Fruit fly (Drosophila melanogaster) whole organism, embryonic: ENCODE results near the gene Ilk.

ENCODE experiments used
- Atf6 ChIP-seq: fragments of 200-800 bp; sonication (Bioruptor generic); IDR thresholded peaks from 2 replicates; pipeline ENCODE4 v1.3.6; 2022; ENCODE audit warnings: missing biosample characterization, missing genetic modification characterization
- Bgb ChIP-seq: fragments of 200-800 bp; sonication (Bioruptor generic); IDR thresholded peaks from 2 replicates; pipeline ENCODE4 v1.3.6; 2022; ENCODE audit warnings: missing biosample characterization, missing genetic modification characterization; ENCODE audit not compliant: partially characterized antibody
- Bteb2 ChIP-seq: fragments of 200-800 bp; sonication (Bioruptor generic); optimal IDR thresholded peaks from 2 replicates; lab custom pipeline; 2016; ENCODE audit warnings: missing biosample characterization, missing genetic modification characterization
- CG14441 ChIP-seq: fragments of 200-800 bp; sonication (Bioruptor generic); IDR thresholded peaks from 2 replicates; pipeline ENCODE4 v1.3.6; 2022; ENCODE audit warnings: missing biosample characterization, missing genetic modification characterization
- CG14860 ChIP-seq: fragments of 200-800 bp; sonication (Bioruptor generic); IDR thresholded peaks from 3 replicates; pipeline ENCODE4 v1.3.6; 2022; ENCODE audit warnings: missing biosample characterization, missing genetic modification characterization; ENCODE audit not compliant: partially characterized antibody
- CG1603 ChIP-seq: fragments of 200-800 bp; sonication (Bioruptor generic); optimal IDR thresholded peaks from 2 replicates; lab custom pipeline; 2019; ENCODE audit warnings: missing biosample characterization, mild to moderate bottlenecking, missing genetic modification characterization, moderate library complexity
- CG16813 ChIP-seq: fragments of 200-800 bp; sonication (Bioruptor generic); IDR thresholded peaks from 3 replicates; pipeline ENCODE4 v1.3.6; 2022; ENCODE audit warnings: missing biosample characterization, missing genetic modification characterization; ENCODE audit not compliant: partially characterized antibody
- CG2120 ChIP-seq: fragments of 200-800 bp; sonication (Bioruptor generic); optimal IDR thresholded peaks from 3 replicates; lab custom pipeline; 2016; ENCODE audit warnings: missing biosample characterization, missing genetic modification characterization
- CG2875 ChIP-seq: fragments of 200-800 bp; sonication (Bioruptor generic); optimal IDR thresholded peaks from 2 replicates; lab custom pipeline; 2017; ENCODE audit warnings: missing biosample characterization, mild to moderate bottlenecking, missing genetic modification characterization, missing genetic modification reagents
- CG31388 ChIP-seq: fragments of 200-800 bp; sonication (Bioruptor generic); optimal IDR thresholded peaks from 2 replicates; lab custom pipeline; 2016; ENCODE audit warnings: missing biosample characterization, missing genetic modification characterization
- CG32532 ChIP-seq: fragments of 200-800 bp; sonication (Bioruptor generic); IDR thresholded peaks from 2 replicates; pipeline ENCODE4 v1.3.6; 2022; ENCODE audit warnings: missing biosample characterization, missing genetic modification characterization
- CG34376 ChIP-seq: fragments of 200-800 bp; sonication (Bioruptor generic); optimal IDR thresholded peaks from 2 replicates; lab custom pipeline; 2018; ENCODE audit warnings: missing biosample characterization, mild to moderate bottlenecking, missing genetic modification characterization
- CG42726 ChIP-seq: fragments of 200-800 bp; sonication (Bioruptor generic); IDR thresholded peaks from 2 replicates; pipeline ENCODE4 v1.3.6; 2022; ENCODE audit warnings: missing biosample characterization, missing genetic modification characterization; ENCODE audit not compliant: partially characterized antibody
- CG4707 ChIP-seq: fragments of 200-800 bp; sonication (Bioruptor generic); optimal IDR thresholded peaks from 2 replicates; lab custom pipeline; 2018; ENCODE audit warnings: missing biosample characterization, mild to moderate bottlenecking, missing genetic modification characterization, moderate library complexity
- CG6254 ChIP-seq: fragments of 200-800 bp; sonication (Bioruptor generic); optimal IDR thresholded peaks from 3 replicates; lab custom pipeline; 2017; ENCODE audit warnings: mild to moderate bottlenecking, missing biosample characterization, missing genetic modification reagents, missing genetic modification characterization
- CG6791 ChIP-seq: fragments of 200-800 bp; sonication (Bioruptor generic); IDR thresholded peaks from 3 replicates; pipeline ENCODE4 v1.3.6; 2022; ENCODE audit warnings: missing biosample characterization, missing genetic modification characterization; ENCODE audit not compliant: partially characterized antibody
- CG7357 ChIP-seq: fragments of 200-800 bp; sonication (Bioruptor generic); IDR thresholded peaks from 3 replicates; pipeline ENCODE4 v1.3.6; 2022; ENCODE audit warnings: missing biosample characterization, missing genetic modification characterization
- CG7745 ChIP-seq: fragments of 200-800 bp; sonication (Bioruptor generic); optimal IDR thresholded peaks from 2 replicates; lab custom pipeline; 2018; ENCODE audit warnings: missing biosample characterization, mild to moderate bottlenecking, missing genetic modification characterization, moderate library complexity
- CG7987 ChIP-seq: fragments of 200-800 bp; sonication (Bioruptor generic); optimal IDR thresholded peaks from 2 replicates; lab custom pipeline; 2018; ENCODE audit warnings: missing biosample characterization, mild to moderate bottlenecking, missing genetic modification characterization, moderate library complexity
- CG8290 ChIP-seq, 3 experiments: fragments of 200-800 bp; sonication (Bioruptor generic); optimal IDR thresholded peaks; 2 replicates each; lab custom pipeline; 2016 to 2019; ENCODE audit warnings: missing biosample characterization in 3 of 3, missing genetic modification characterization in 3 of 3, mild to moderate bottlenecking in 2 of 3, moderate library complexity in 1 of 3
- CG9876 ChIP-seq: fragments of 200-800 bp; sonication (Bioruptor generic); optimal IDR thresholded peaks from 2 replicates; lab custom pipeline; 2016; ENCODE audit warnings: missing biosample characterization, missing genetic modification characterization
- CG9932 ChIP-seq: fragments of 200-800 bp; sonication (Bioruptor generic); IDR thresholded peaks from 2 replicates; pipeline ENCODE4 v1.3.6; 2022; ENCODE audit warnings: missing biosample characterization, missing genetic modification characterization
- Dad ChIP-seq: fragments of 200-800 bp; sonication (Bioruptor generic); optimal IDR thresholded peaks from 3 replicates; lab custom pipeline; 2016; ENCODE audit warnings: missing biosample characterization, missing genetic modification characterization
- Dbx ChIP-seq: fragments of 200-800 bp; sonication (Bioruptor generic); IDR thresholded peaks from 3 replicates; pipeline ENCODE4 v1.3.6; 2022; ENCODE audit warnings: missing biosample characterization, missing genetic modification characterization
- Deaf1 ChIP-seq: fragments of 200-800 bp; optimal IDR thresholded peaks from 3 replicates; lab custom pipeline; 2019; ENCODE audit warnings: missing biosample characterization, mild to moderate bottlenecking, missing genetic modification characterization, moderate library complexity
- Ets65A ChIP-seq: fragments of 200-800 bp; sonication (Bioruptor generic); peaks from one replicate; lab custom pipeline; 2016; ENCODE audit warnings: missing biosample characterization, missing genetic modification characterization
- Hr3 ChIP-seq: fragments of 200-800 bp; sonication (Bioruptor generic); optimal IDR thresholded peaks from 3 replicates; lab custom pipeline; 2016; ENCODE audit warnings: missing biosample characterization, missing genetic modification characterization
- Hr51 ChIP-seq, 2 experiments: fragments of 200-800 bp; sonication (Bioruptor generic); optimal IDR thresholded peaks; 2 replicates in 1 of 2; 3 replicates in 1 of 2; lab custom pipeline; 2016 to 2018; ENCODE audit warnings: missing biosample characterization in 2 of 2, missing genetic modification characterization in 2 of 2, mild to moderate bottlenecking in 1 of 2, moderate library complexity in 1 of 2
- Jarid2 ChIP-seq: fragments of 200-800 bp; sonication (Bioruptor generic); optimal IDR thresholded peaks from 3 replicates; lab custom pipeline; 2017; ENCODE audit warnings: mild to moderate bottlenecking, missing biosample characterization, missing genetic modification reagents, missing genetic modification characterization
- Med ChIP-seq: fragments of 200-800 bp; sonication (Bioruptor generic); peaks from one replicate; lab custom pipeline; 2016; ENCODE audit warnings: missing biosample characterization, missing genetic modification characterization, mild to moderate bottlenecking, inconsistent platforms, moderate library complexity
- NFAT ChIP-seq: fragments of 200-800 bp; sonication (Bioruptor generic); IDR thresholded peaks from 2 replicates; pipeline ENCODE4 v1.3.6; 2022; ENCODE audit warnings: missing biosample characterization, missing genetic modification characterization
- Sox102F ChIP-seq: fragments of 200-800 bp; sonication (Bioruptor generic); optimal IDR thresholded peaks from 2 replicates; lab custom pipeline; 2018; ENCODE audit warnings: missing biosample characterization, mild to moderate bottlenecking, missing genetic modification characterization, moderate library complexity
- Sry-δ ChIP-seq: fragments of 200-800 bp; sonication (Bioruptor generic); optimal IDR thresholded peaks from 2 replicates; lab custom pipeline; 2016; ENCODE audit warnings: missing biosample characterization, missing genetic modification characterization
- amos ChIP-seq: fragments of 200-800 bp; sonication (Bioruptor generic); IDR thresholded peaks from 2 replicates; pipeline ENCODE4 v1.3.6; 2022; ENCODE audit warnings: missing biosample characterization, missing genetic modification characterization; ENCODE audit not compliant: partially characterized antibody
- chinmo ChIP-seq: fragments of 200-800 bp; sonication (Bioruptor generic); IDR thresholded peaks from 4 replicates; pipeline ENCODE4 v1.3.6; 2022; ENCODE audit warnings: missing biosample characterization, missing genetic modification characterization; ENCODE audit not compliant: partially characterized antibody
- dan ChIP-seq: fragments of 200-800 bp; sonication (Bioruptor generic); IDR thresholded peaks from 2 replicates; pipeline ENCODE4 v1.3.6; 2022; ENCODE audit warnings: missing biosample characterization, missing genetic modification characterization
- exex ChIP-seq: fragments of 200-800 bp; sonication (Bioruptor generic); optimal IDR thresholded peaks from 4 replicates; lab custom pipeline; 2018; ENCODE audit warnings: missing biosample characterization, mild to moderate bottlenecking, missing genetic modification characterization, moderate library complexity
- gcm2 ChIP-seq: fragments of 200-800 bp; sonication (Bioruptor generic); optimal IDR thresholded peaks from 2 replicates; lab custom pipeline; 2016; ENCODE audit warnings: missing biosample characterization, missing genetic modification characterization
- grn ChIP-seq: fragments of 200-800 bp; sonication (Bioruptor generic); optimal IDR thresholded peaks from 3 replicates; lab custom pipeline; 2017; ENCODE audit warnings: missing biosample characterization, missing genetic modification characterization
- nerfin-2 ChIP-seq: fragments of 200-800 bp; sonication (Bioruptor generic); IDR thresholded peaks from 2 replicates; pipeline ENCODE4 v1.3.6; 2022; ENCODE audit warnings: missing biosample characterization, missing genetic modification characterization; ENCODE audit not compliant: partially characterized antibody
- pan ChIP-seq, 4 experiments: fragments of >200 bp in 3 of 4; fragments of 200-800 bp in 1 of 4; sonication (Bioruptor generic) in 1 of 4; optimal IDR thresholded peaks in 3 of 4; IDR thresholded peaks in 1 of 4; 2 replicates each; pipeline versions ENCODE4 v1.3.6 to Lab custom; 2017 to 2022; ENCODE audit warnings: missing biosample characterization in 2 of 4, missing genetic modification characterization in 2 of 4, mixed read lengths in 1 of 4
- pros ChIP-seq: fragments of 200-800 bp; sonication (Bioruptor generic); optimal IDR thresholded peaks from 3 replicates; lab custom pipeline; 2019; ENCODE audit warnings: missing biosample characterization, mild to moderate bottlenecking, missing genetic modification characterization, moderate library complexity
- pum ChIP-seq: fragments of 200-800 bp; sonication (Bioruptor generic); optimal IDR thresholded peaks from 2 replicates; lab custom pipeline; 2016; ENCODE audit warnings: missing biosample characterization, missing genetic modification characterization
- stc ChIP-seq: fragments of 200-800 bp; sonication (Bioruptor generic); IDR thresholded peaks from 2 replicates; pipeline ENCODE4 v1.3.6; 2022; ENCODE audit warnings: missing biosample characterization, missing genetic modification characterization
- trh ChIP-seq: fragments of 200-800 bp; sonication (Bioruptor generic); optimal IDR thresholded peaks from 2 replicates; lab custom pipeline; 2016; ENCODE audit warnings: missing biosample characterization, missing genetic modification characterization
- unc-4 ChIP-seq: fragments of 200-800 bp; sonication (Bioruptor generic); IDR thresholded peaks from 2 replicates; pipeline ENCODE4 v1.3.6; 2022; ENCODE audit warnings: missing biosample characterization, missing genetic modification characterization; ENCODE audit not compliant: partially characterized antibody
- wdn ChIP-seq: fragments of 200-800 bp; sonication (Bioruptor generic); IDR thresholded peaks from 2 replicates; pipeline ENCODE4 v1.3.6; 2022; ENCODE audit warnings: missing biosample characterization, missing genetic modification characterization

Gene Ilk

DNA sequence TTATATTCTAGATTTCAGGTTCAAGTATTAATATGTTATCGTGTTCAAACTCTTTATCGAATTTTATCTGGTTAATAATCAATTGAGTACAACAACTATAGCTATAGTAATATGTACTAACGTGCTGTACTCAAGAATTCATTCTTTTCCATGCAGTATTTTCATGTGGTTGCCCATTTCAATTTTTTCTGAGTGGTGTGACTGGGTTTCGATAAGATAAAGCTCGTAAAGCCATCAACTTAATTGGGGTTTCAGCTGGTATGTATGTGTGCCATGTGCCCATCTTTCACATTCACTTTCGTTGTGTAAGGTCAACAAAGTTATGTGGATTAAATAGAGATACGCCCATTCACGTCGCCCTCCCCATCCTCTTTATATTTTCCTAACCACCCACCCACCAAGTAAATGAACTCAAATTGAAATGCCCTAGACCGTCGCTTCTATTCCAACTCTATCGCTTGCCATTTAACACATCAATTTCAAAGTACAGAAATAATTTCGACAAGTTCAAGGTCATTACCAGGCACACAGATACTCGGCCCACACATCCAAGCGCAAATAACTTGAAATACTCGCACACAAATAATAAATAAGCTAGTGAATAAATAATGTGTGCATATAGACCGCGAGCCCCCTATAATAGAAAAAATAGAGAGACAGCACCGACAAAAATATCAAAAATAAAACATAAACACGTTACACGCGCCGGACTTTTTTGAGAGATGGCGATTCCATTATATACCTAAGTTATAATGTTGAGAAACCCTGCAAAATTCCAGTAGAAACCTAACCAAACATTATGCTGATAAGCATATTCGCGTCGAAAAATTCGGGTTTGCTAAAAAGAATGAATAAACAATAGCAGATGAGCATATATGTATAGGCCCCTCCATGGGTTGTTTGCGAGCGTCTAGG, 11.9 kb upstream of the Ilk start (continued):
- TF ChIP-seq Hr3 (GFP tag; lab: Kevin White, UChicago): no peak
- TF ChIP-seq exex (tag; lab: Kevin White, UChicago): peak; percentile 78
- no peak for TF ChIP-seq CG31388
- no peak for TF ChIP-seq CG1603
- TF ChIP-seq CG6791 (GFP tag; lab: Robert Waterston, UW): no peak
- no peak for TF ChIP-seq pros (GFP tag; lab: Kevin White, UChicago)
- peak; percentile 18 for TF ChIP-seq CG7987 (GFP tag; lab: Kevin White, UChicago)
- TF ChIP-seq Bteb2 (GFP tag; lab: Kevin White, UChicago): no peak
- no peak for TF ChIP-seq pum (GFP tag; lab: Kevin White, UChicago)
- peak; percentile 66 for TF ChIP-seq Med (GFP tag; lab: Kevin White, UChicago)
- no peak for TF ChIP-seq pan (optimal IDR thresholded peaks at IDR 0.05; lab: Kevin White, UChicago)
- no peak for TF ChIP-seq pan (GFP tag; optimal IDR thresholded peaks at IDR 0.05 in 1 of 2, IDR thresholded peaks at IDR 0.05 in 1 of 2)
- no peak for TF ChIP-seq CG16813
- no peak for TF ChIP-seq trh (GFP tag; lab: Kevin White, UChicago)
- no peak for TF ChIP-seq Hr51 (GFP tag; optimal IDR thresholded peaks at IDR 0.05; lab: Kevin White, UChicago)
- no peak for TF ChIP-seq CG9876 (GFP tag; lab: Kevin White, UChicago)
- no peak for TF ChIP-seq CG14441 (GFP tag; lab: Robert Waterston, UW)
- peak; percentile 77 for TF ChIP-seq CG34376 (GFP tag; lab: Kevin White, UChicago)
- TF ChIP-seq dan: no peak
- peak; percentile 47 for TF ChIP-seq CG2120
- TF ChIP-seq CG7357 (GFP tag; lab: Robert Waterston, UW): no peak
- TF ChIP-seq CG6254 (GFP tag; lab: Kevin White, UChicago): no peak
- no peak for TF ChIP-seq CG4707
- no peak for TF ChIP-seq grn
- no peak for TF ChIP-seq CG14860 (GFP tag; lab: Robert Waterston, UW)
- no peak for TF ChIP-seq CG2875 (GFP tag; lab: Kevin White, UChicago)

DNA sequence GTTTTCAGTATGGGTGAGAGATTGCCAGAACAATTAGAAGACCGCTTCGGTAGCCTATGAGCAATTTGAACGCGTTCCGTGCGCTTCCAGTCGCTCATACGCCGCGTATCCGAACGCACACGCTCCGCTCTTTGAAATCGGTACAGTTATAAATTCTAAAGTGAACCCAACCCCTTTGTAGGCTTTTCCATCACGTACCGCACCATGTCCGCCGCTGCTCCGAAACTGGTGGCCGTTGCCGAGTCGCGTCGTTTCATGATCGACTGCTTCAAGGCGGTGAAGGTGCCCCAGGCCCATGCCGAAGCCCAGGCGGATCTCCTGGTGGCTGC, 11.2 kb upstream of the Ilk start:
- TF ChIP-seq nerfin-2: 0 out of 2 replicates have a peak, but pooled peaks have one; percentile 22
- TF ChIP-seq CG14441 (GFP tag; lab: Robert Waterston, UW): 0 out of 2 replicates have a peak, but pooled peaks have one; percentile 10
- 0 out of 4 replicates have a peak, but pooled peaks have one; percentile 93 for TF ChIP-seq chinmo (GFP tag; lab: Robert Waterston, UW)
- TF ChIP-seq CG8290 (GFP tag; optimal IDR thresholded peaks at IDR 0.05; lab: Kevin White, UChicago): no peak
- peak in 1 of 2 experiments; percentile 43 for TF ChIP-seq CG8290 (tag; optimal IDR thresholded peaks at IDR 0.05; lab: Kevin White, UChicago)
- TF ChIP-seq NFAT (GFP tag; lab: Robert Waterston, UW): peak; percentile 50; the same call in 1 of the 2 replicates
- peak; percentile 65 for TF ChIP-seq Jarid2 (GFP tag; lab: Kevin White, UChicago)
- TF ChIP-seq gcm2: no peak
- no peak for TF ChIP-seq Dad (GFP tag; lab: Kevin White, UChicago)
- TF ChIP-seq Sox102F (GFP tag; lab: Kevin White, UChicago): no peak
- TF ChIP-seq amos (GFP tag; lab: Robert Waterston, UW): peak; percentile 39; the same call in 1 of the 2 replicates
- TF ChIP-seq CG9932: peak; percentile 39; the same call in 1 of the 2 replicates
- peak; percentile 28 for TF ChIP-seq Deaf1 (tag; lab: Kevin White, UChicago)
- peak; percentile 42 for TF ChIP-seq Ets65A
- 0 out of 2 replicates have a peak, but pooled peaks have one; percentile 7 for TF ChIP-seq unc-4 (GFP tag; lab: Robert Waterston, UW)
- TF ChIP-seq Bgb: peak; percentile 58; the same call in 1 of the 2 replicates
- 0 out of 3 replicates have a peak, but pooled peaks have one; percentile 8 for TF ChIP-seq Dbx (GFP tag; lab: Robert Waterston, UW)
- no peak for TF ChIP-seq wdn (GFP tag; lab: Robert Waterston, UW)
- TF ChIP-seq Atf6: peak; percentile 45
- TF ChIP-seq CG7745: no peak
- TF ChIP-seq CG42726 (GFP tag; lab: Robert Waterston, UW): peak; percentile 52; the same call in 1 of the 2 replicates
- TF ChIP-seq Sry-δ (GFP tag; lab: Kevin White, UChicago): no peak
- TF ChIP-seq CG32532 (GFP tag; lab: Robert Waterston, UW): peak; percentile 56
- no peak for TF ChIP-seq stc (GFP tag; lab: Robert Waterston, UW)
